Worm (Caenorhabditis elegans): ENCODE measurements around the gene ugtp-1.

ce11 chrIII:8750606-8751005 lies at the start of gene ugtp-1:
- no peak for TF ChIP-seq hnd-1 (tag; optimal IDR thresholded peaks at IDR 0.05)
- no peak for TF ChIP-seq tbx-37 (GFP tag; conservative IDR thresholded peaks at IDR 0.05)
- no peak for TF ChIP-seq ama-1 (optimal IDR thresholded peaks at IDR 0.05)
- TF ChIP-seq F13C5.2 (tag; optimal IDR thresholded peaks at IDR 0.05) = no peak
- no peak for TF ChIP-seq flt-1 (GFP tag; IDR thresholded peaks at IDR 0.05)
- TF ChIP-seq pes-1 (GFP tag; IDR thresholded peaks at IDR 0.05) = no peak
- no peak for TF ChIP-seq aly-1 (tag; optimal IDR thresholded peaks at IDR 0.05)
- TF ChIP-seq B0310.2 (tag; optimal IDR thresholded peaks at IDR 0.05) = no peak
- TF ChIP-seq sea-1 (GFP tag; conservative IDR thresholded peaks at IDR 0.05) = no peak
- no peak for TF ChIP-seq tbx-11 (GFP tag; IDR thresholded peaks at IDR 0.05)
- TF ChIP-seq ceh-36 (tag; optimal IDR thresholded peaks at IDR 0.05) = no peak
- no peak for TF ChIP-seq hmbx-1 (tag; optimal IDR thresholded peaks at IDR 0.05)
- TF ChIP-seq ceh-13 (GFP tag; optimal IDR thresholded peaks at IDR 0.05) = no peak

All from whole organism, early embryonic.